Fruit fly (Drosophila melanogaster) whole organism, pupa: ENCODE measurements around the gene CG5280.

Experiments used
- CG12605 ChIP-seq: fragments of 200-800 bp; sonication (Bioruptor generic); IDR thresholded peaks from 2 replicates; pipeline ENCODE4 v1.3.6; 2022; ENCODE audit warnings: missing biosample characterization, missing genetic modification characterization
- CG32121 ChIP-seq: fragments of 200-800 bp; sonication (Bioruptor generic); IDR thresholded peaks from 2 replicates; pipeline ENCODE4 v1.3.6; 2022; ENCODE audit warnings: missing biosample characterization, missing genetic modification characterization
- CG4496 ChIP-seq: fragments of 200-800 bp; sonication (Bioruptor generic); IDR thresholded peaks from 3 replicates; pipeline ENCODE4 v1.3.6; 2022; ENCODE audit warnings: missing biosample characterization, missing genetic modification characterization
- CG8159 ChIP-seq: fragments of 200-800 bp; sonication (Bioruptor generic); optimal IDR thresholded peaks from 3 replicates; lab custom pipeline; 2018; ENCODE audit warnings: missing biosample characterization, mild to moderate bottlenecking, missing genetic modification characterization, moderate library complexity
- D1 ChIP-seq: fragments of 200-800 bp; sonication (Bioruptor generic); optimal IDR thresholded peaks from 2 replicates; lab custom pipeline; 2018; ENCODE audit warnings: missing biosample characterization, mild to moderate bottlenecking, missing genetic modification characterization, moderate library complexity
- fd96Ca ChIP-seq: fragments of 200-800 bp; sonication (Bioruptor generic); IDR thresholded peaks from 3 replicates; pipeline ENCODE4 v1.3.6; 2022; ENCODE audit warnings: missing biosample characterization, missing genetic modification characterization
- rn ChIP-seq: fragments of 200-800 bp; sonication (Bioruptor generic); IDR thresholded peaks from 2 replicates; pipeline ENCODE4 v1.3.6; 2022; ENCODE audit warnings: missing biosample characterization, missing genetic modification characterization

DNA sequence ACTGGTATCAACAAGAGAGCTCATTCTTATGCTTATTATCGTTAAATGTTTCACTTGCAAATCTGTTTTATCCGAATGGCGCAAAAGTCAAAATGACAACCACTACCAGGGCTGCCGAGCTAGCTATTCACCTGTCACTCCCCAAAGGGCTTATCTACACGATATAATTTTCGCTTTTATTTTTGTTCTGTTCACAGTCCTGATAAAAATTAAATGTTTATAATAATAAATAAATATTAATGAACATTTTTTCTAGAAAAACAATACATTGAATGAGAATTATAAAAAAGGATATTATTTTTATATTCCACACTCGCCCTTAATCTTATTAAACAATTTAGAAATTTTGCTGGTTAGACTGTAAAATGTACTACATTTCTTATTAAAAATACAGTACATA is 19.7 kb upstream of the CG5280 start, which contains the start of gene CG5194:
- TF ChIP-seq CG12605 (GFP tag; lab: Robert Waterston, UW) (no peak), CG4496 (no peak), rn (no peak), CG32121 (no peak), D1 (tag; lab: Kevin White, UChicago) (no peak), CG8159 (tag; lab: Kevin White, UChicago) (no peak), fd96Ca (GFP tag; lab: Robert Waterston, UW) (no peak)
